Fruit fly (Drosophila melanogaster): ENCODE results near the gene MFS10.

The MFS10 gene

dm6 chrX:13143100-13143499 lies 14.3 kb downstream of the MFS10 start (continued):
- TF ChIP-seq E2f1 (GFP tag; IDR thresholded peaks at IDR 0.05) (peak; percentile 31; the same call in 1 of the 2 replicates), gsb (GFP tag; IDR thresholded peaks at IDR 0.05) (no peak), CG1602 (GFP tag; optimal IDR thresholded peaks at IDR 0.05) (no peak), trem (tag; optimal IDR thresholded peaks at IDR 0.05) (no peak), CG18599 (GFP tag; optimal IDR thresholded peaks at IDR 0.05) (no peak), bigmax (GFP tag; optimal IDR thresholded peaks at IDR 0.05) (no peak), CG11696 (GFP tag; IDR thresholded peaks at IDR 0.05) (peak; percentile 68), pan (optimal IDR thresholded peaks at IDR 0.05) (no peak), pan (GFP tag; optimal IDR thresholded peaks at IDR 0.05 in 1 of 2, IDR thresholded peaks at IDR 0.05 in 1 of 2) (peak in 1 of 2 experiments; percentile 33), abd-A (tag; optimal IDR thresholded peaks at IDR 0.05) (no peak), Aef1 (GFP tag; IDR thresholded peaks at IDR 0.05) (peak; percentile 31; the same call in 1 of the 3 replicates), croc (GFP tag; conservative IDR thresholded peaks at IDR 0.05) (no peak), Side (GFP tag; optimal IDR thresholded peaks at IDR 0.05) (no peak), CG5180 (GFP tag; optimal IDR thresholded peaks at IDR 0.05) (peak; percentile 10), CG12155 (GFP tag; optimal IDR thresholded peaks at IDR 0.05) (no peak), CG11247 (GFP tag; IDR thresholded peaks at IDR 0.05) (no peak), cas (GFP tag; IDR thresholded peaks at IDR 0.05) (no peak), CG13287 (GFP tag; IDR thresholded peaks at IDR 0.05; ENCODE audit: partially characterized antibody) (no peak), Atf-2 (GFP tag; optimal IDR thresholded peaks at IDR 0.05) (no peak), CG2678 (tag; optimal IDR thresholded peaks at IDR 0.05) (peak; percentile 55), CG3407 (GFP tag; optimal IDR thresholded peaks at IDR 0.05) (no peak), CG15601 (tag; optimal IDR thresholded peaks at IDR 0.05) (no peak), CG4730 (GFP tag; IDR thresholded peaks at IDR 0.05) (peak; percentile 54), Gug (GFP tag; IDR thresholded peaks at IDR 0.05) (no peak), sima (GFP tag; optimal IDR thresholded peaks at IDR 0.05) (no peak), CG14667 (GFP tag; IDR thresholded peaks at IDR 0.05) (peak; percentile 40; the same call in 1 of the 2 replicates), dpn (GFP tag; optimal IDR thresholded peaks at IDR 0.05) (peak in 1 of 2 experiments; percentile 36), CG12236 (GFP tag; optimal IDR thresholded peaks at IDR 0.05) (no peak), CG17568 (GFP tag; optimal IDR thresholded peaks at IDR 0.05) (no peak), CG8765 (GFP tag; IDR thresholded peaks at IDR 0.05) (no peak), Dbx (GFP tag; IDR thresholded peaks at IDR 0.05) (no peak), CG10959 (GFP tag; IDR thresholded peaks at IDR 0.05) (no peak), CG14710 (tag; optimal IDR thresholded peaks at IDR 0.05) (no peak), BEAF-32 (GFP tag; optimal IDR thresholded peaks at IDR 0.05) (no peak), Dek (tag; optimal IDR thresholded peaks at IDR 0.05) (no peak), bcd (GFP tag; optimal IDR thresholded peaks at IDR 0.05) (peak; percentile 9), CG15479 (GFP tag; optimal IDR thresholded peaks at IDR 0.05) (peak; percentile 2), CG6254 (GFP tag; optimal IDR thresholded peaks at IDR 0.05) (no peak), zfh1 (GFP tag; IDR thresholded peaks at IDR 0.05) (0 out of 3 replicates have a peak, but pooled peaks have one; percentile 17), CG4707 (GFP tag; optimal IDR thresholded peaks at IDR 0.05) (no peak), Hey (tag; optimal IDR thresholded peaks at IDR 0.05) (no peak), CG12071 (GFP tag; optimal IDR thresholded peaks at IDR 0.05) (no peak), GATAe (GFP tag; conservative IDR thresholded peaks at IDR 0.05) (no peak), CG6689 (GFP tag; IDR thresholded peaks at IDR 0.05) (peak; percentile 66), Abd-B (GFP tag; optimal IDR thresholded peaks at IDR 0.05) (peak; percentile 13), bowl (GFP tag; IDR thresholded peaks at IDR 0.05) (no peak), CG31441 (GFP tag; IDR thresholded peaks at IDR 0.05) (peak; percentile 43; the same call in 1 of the 2 replicates), jing (GFP tag; optimal IDR thresholded peaks at IDR 0.05) (no peak), danr (GFP tag; IDR thresholded peaks at IDR 0.05) (no peak), CG17359 (tag; optimal IDR thresholded peaks at IDR 0.05) (peak; percentile 66), CG15269 (tag; optimal IDR thresholded peaks at IDR 0.05) (peak; percentile 54)

Measured in whole organism, embryonic.